Fruit fly (Drosophila melanogaster) whole organism, embryonic: ENCODE data around the gene Atg2.
A peak's percentile ranks its signal among the peaks of the same experiment; 100 is the strongest.

Source experiments
- BtbVII ChIP-seq: fragments of 200-800 bp; sonication (Bioruptor generic); optimal IDR thresholded peaks from 3 replicates; lab custom pipeline; 2017; ENCODE audit warnings: missing biosample characterization, mild to moderate bottlenecking, missing genetic modification characterization
- Bteb2 ChIP-seq: fragments of 200-800 bp; sonication (Bioruptor generic); optimal IDR thresholded peaks from 2 replicates; lab custom pipeline; 2016; ENCODE audit warnings: missing biosample characterization, missing genetic modification characterization
- CG10431 ChIP-seq: fragments of 200-800 bp; sonication (Bioruptor generic); optimal IDR thresholded peaks from 3 replicates; lab custom pipeline; 2018; ENCODE audit warnings: missing biosample characterization, mild to moderate bottlenecking, missing genetic modification characterization
- CG13424 ChIP-seq: fragments of 200-800 bp; sonication (Bioruptor generic); optimal IDR thresholded peaks from 2 replicates; lab custom pipeline; 2019; ENCODE audit warnings: missing biosample characterization, mild to moderate bottlenecking, missing genetic modification characterization, moderate library complexity
- CG15073 ChIP-seq: fragments of 200-800 bp; sonication (Bioruptor generic); optimal IDR thresholded peaks from 2 replicates; lab custom pipeline; 2016; ENCODE audit warnings: missing biosample characterization, missing genetic modification characterization
- CG16815 ChIP-seq: fragments of 200-800 bp; sonication (Bioruptor generic); optimal IDR thresholded peaks from 3 replicates; lab custom pipeline; 2017; ENCODE audit warnings: missing biosample characterization, mild to moderate bottlenecking, missing genetic modification characterization
- CG30431 ChIP-seq: fragments of 200-800 bp; sonication (Bioruptor generic); optimal IDR thresholded peaks from 2 replicates; lab custom pipeline; 2017; ENCODE audit warnings: missing biosample characterization, missing genetic modification characterization
- CG3838 ChIP-seq: fragments of 200-800 bp; sonication (Bioruptor generic); optimal IDR thresholded peaks from 3 replicates; lab custom pipeline; 2016; ENCODE audit warnings: missing biosample characterization, missing genetic modification characterization
- CG3995 ChIP-seq: fragments of 200-800 bp; sonication (Bioruptor generic); optimal IDR thresholded peaks from 3 replicates; lab custom pipeline; 2016; ENCODE audit warnings: missing biosample characterization, missing genetic modification characterization
- CG43689 ChIP-seq: fragments of 200-800 bp; sonication (Bioruptor generic); IDR thresholded peaks from 2 replicates; pipeline ENCODE4 v1.3.6; 2022; ENCODE audit warnings: missing biosample characterization, missing genetic modification characterization
- CG5953 ChIP-seq: fragments of 200-800 bp; sonication (Bioruptor generic); IDR thresholded peaks from 2 replicates; pipeline ENCODE4 v1.3.6; 2022; ENCODE audit warnings: missing biosample characterization, missing genetic modification characterization
- CG6272 ChIP-seq: fragments of 200-800 bp; sonication (Bioruptor generic); IDR thresholded peaks from 2 replicates; pipeline ENCODE4 v1.3.6; 2022; ENCODE audit warnings: missing biosample characterization, missing genetic modification characterization
- CG7271 ChIP-seq: fragments of 200-800 bp; sonication (Bioruptor generic); optimal IDR thresholded peaks from 2 replicates; lab custom pipeline; 2018; ENCODE audit warnings: missing biosample characterization, mild to moderate bottlenecking, missing genetic modification characterization, moderate library complexity
- Camta ChIP-seq: fragments of 200-800 bp; sonication (Bioruptor generic); optimal IDR thresholded peaks from 2 replicates; lab custom pipeline; 2016; ENCODE audit warnings: missing biosample characterization, missing genetic modification characterization
- Chrac-16 ChIP-seq: fragments of 200-800 bp; sonication (Bioruptor generic); optimal IDR thresholded peaks from 3 replicates; lab custom pipeline; 2016; ENCODE audit warnings: missing biosample characterization, missing genetic modification characterization
- CoRest ChIP-seq: fragments of 200-800 bp; sonication (Bioruptor generic); optimal IDR thresholded peaks from 3 replicates; lab custom pipeline; 2018; ENCODE audit warnings: missing biosample characterization, mild to moderate bottlenecking, missing genetic modification characterization, moderate library complexity
- Elba2 ChIP-seq: fragments of 200-800 bp; sonication (Bioruptor generic); optimal IDR thresholded peaks from 3 replicates; lab custom pipeline; 2016; ENCODE audit warnings: missing biosample characterization, missing genetic modification characterization
- Fer3 ChIP-seq: fragments of 200-800 bp; sonication (Bioruptor generic); optimal IDR thresholded peaks from 2 replicates; lab custom pipeline; 2018; ENCODE audit warnings: missing biosample characterization, mild to moderate bottlenecking, missing genetic modification characterization, moderate library complexity
- Hr78 ChIP-seq, 2 experiments: fragments of 200-800 bp in 1 of 2; fragments of >200 bp in 1 of 2; sonication (Bioruptor generic) in 1 of 2; optimal IDR thresholded peaks; 2 replicates each; lab custom pipeline; 2017 to 2019; ENCODE audit warnings: missing biosample characterization in 2 of 2, missing genetic modification characterization in 2 of 2, mild to moderate bottlenecking in 1 of 2, moderate library complexity in 1 of 2
- Lim3 ChIP-seq: fragments of 200-800 bp; sonication (Bioruptor generic); IDR thresholded peaks from 2 replicates; pipeline ENCODE4 v1.3.6; 2022; ENCODE audit warnings: missing biosample characterization, missing genetic modification characterization
- NC2β ChIP-seq: fragments of 200-800 bp; sonication (Bioruptor generic); optimal IDR thresholded peaks from 2 replicates; lab custom pipeline; 2016; ENCODE audit warnings: missing biosample characterization, missing genetic modification characterization
- Nf-YC ChIP-seq: fragments of 200-800 bp; optimal IDR thresholded peaks from 3 replicates; lab custom pipeline; 2019; ENCODE audit warnings: missing biosample characterization, mild to moderate bottlenecking, missing genetic modification characterization, moderate library complexity
- Opbp ChIP-seq: fragments of 200-800 bp; sonication (Bioruptor generic); IDR thresholded peaks from 3 replicates; pipeline ENCODE4 v1.3.6; 2022; ENCODE audit warnings: missing biosample characterization, missing genetic modification characterization; ENCODE audit not compliant: partially characterized antibody
- Sry-β ChIP-seq: fragments of 200-800 bp; sonication (Bioruptor generic); optimal IDR thresholded peaks from 2 replicates; lab custom pipeline; 2018; ENCODE audit warnings: missing biosample characterization, mild to moderate bottlenecking, missing genetic modification characterization, moderate library complexity
- TFAM ChIP-seq: fragments of 200-800 bp; sonication (Bioruptor generic); optimal IDR thresholded peaks from 2 replicates; lab custom pipeline; 2017; ENCODE audit warnings: missing biosample characterization, missing genetic modification characterization, inconsistent platforms
- Vsx1 ChIP-seq: fragments of 200-800 bp; sonication (Bioruptor generic); optimal IDR thresholded peaks from 2 replicates; lab custom pipeline; 2017; ENCODE audit warnings: missing biosample characterization, mild to moderate bottlenecking, missing genetic modification characterization, missing genetic modification reagents
- Xbp1 ChIP-seq: fragments of 200-800 bp; sonication (Bioruptor generic); optimal IDR thresholded peaks from 3 replicates; lab custom pipeline; 2016; ENCODE audit warnings: missing biosample characterization, mild to moderate bottlenecking, missing genetic modification characterization
- abd-A ChIP-seq: fragments of 200-800 bp; sonication (Bioruptor generic); optimal IDR thresholded peaks from 3 replicates; lab custom pipeline; 2019; ENCODE audit warnings: missing biosample characterization, mild to moderate bottlenecking, missing genetic modification characterization, moderate library complexity
- al ChIP-seq: fragments of 200-800 bp; sonication (Bioruptor generic); IDR thresholded peaks from 2 replicates; pipeline ENCODE4 v1.3.6; 2022; ENCODE audit warnings: missing biosample characterization, missing genetic modification characterization
- bigmax ChIP-seq: fragments of 200-800 bp; sonication (Bioruptor generic); optimal IDR thresholded peaks from 2 replicates; lab custom pipeline; 2018; ENCODE audit warnings: missing biosample characterization, mild to moderate bottlenecking, missing genetic modification characterization
- cato ChIP-seq: fragments of 200-800 bp; sonication (Bioruptor generic); optimal IDR thresholded peaks from 2 replicates; lab custom pipeline; 2016; ENCODE audit warnings: missing biosample characterization, missing genetic modification characterization, borderline replicate concordance
- chif ChIP-seq, 2 experiments: fragments of 200-800 bp; sonication (Bioruptor generic); optimal IDR thresholded peaks; 3 replicates each; lab custom pipeline; 2016; ENCODE audit warnings: missing biosample characterization in 2 of 2, missing genetic modification characterization in 2 of 2
- croc ChIP-seq: fragments of 200-800 bp; sonication (Bioruptor generic); conservative IDR thresholded peaks from 3 replicates; pipeline ENCODE4 v1.3.6; 2022; ENCODE audit warnings: missing biosample characterization, missing genetic modification characterization
- dati ChIP-seq: fragments of 200-800 bp; sonication (Bioruptor generic); IDR thresholded peaks from 2 replicates; pipeline ENCODE4 v1.3.6; 2022; ENCODE audit warnings: missing biosample characterization, missing genetic modification characterization
- dmrt11E ChIP-seq: fragments of 200-800 bp; sonication (Bioruptor generic); optimal IDR thresholded peaks from 3 replicates; lab custom pipeline; 2018; ENCODE audit warnings: missing biosample characterization, mild to moderate bottlenecking, missing genetic modification characterization, moderate library complexity
- grau ChIP-seq: fragments of 200-800 bp; optimal IDR thresholded peaks from 3 replicates; lab custom pipeline; 2019; ENCODE audit warnings: missing biosample characterization, mild to moderate bottlenecking, missing genetic modification characterization, moderate library complexity
- her ChIP-seq: fragments of 200-800 bp; sonication (Bioruptor generic); optimal IDR thresholded peaks from 2 replicates; lab custom pipeline; 2016; ENCODE audit warnings: missing biosample characterization, missing genetic modification characterization
- lab ChIP-seq: fragments of 200-800 bp; sonication (Bioruptor generic); optimal IDR thresholded peaks from 3 replicates; lab custom pipeline; 2017; ENCODE audit warnings: missing biosample characterization, missing genetic modification characterization, mild to moderate bottlenecking, moderate library complexity, missing genetic modification reagents
- lbe ChIP-seq: fragments of 200-800 bp; sonication (Bioruptor generic); optimal IDR thresholded peaks from 2 replicates; lab custom pipeline; 2016; ENCODE audit warnings: missing biosample characterization, mild to moderate bottlenecking, missing genetic modification characterization
- pita ChIP-seq: fragments of 200-800 bp; sonication (Bioruptor generic); optimal IDR thresholded peaks from 2 replicates; lab custom pipeline; 2017; ENCODE audit warnings: missing biosample characterization, mild to moderate bottlenecking, missing genetic modification characterization
- pum ChIP-seq: fragments of 200-800 bp; sonication (Bioruptor generic); optimal IDR thresholded peaks from 2 replicates; lab custom pipeline; 2016; ENCODE audit warnings: missing biosample characterization, missing genetic modification characterization
- scrt ChIP-seq: fragments of 200-800 bp; sonication (Bioruptor generic); optimal IDR thresholded peaks from 2 replicates; lab custom pipeline; 2018; ENCODE audit warnings: missing biosample characterization, mild to moderate bottlenecking, missing genetic modification characterization, moderate library complexity
- ssp ChIP-seq: fragments of 200-800 bp; sonication (Bioruptor generic); IDR thresholded peaks from 2 replicates; pipeline ENCODE4 v1.3.6; 2022; ENCODE audit warnings: missing biosample characterization, missing genetic modification characterization
- tin ChIP-seq: fragments of 200-800 bp; sonication (Bioruptor generic); optimal IDR thresholded peaks from 3 replicates; lab custom pipeline; 2016; ENCODE audit warnings: missing biosample characterization, missing genetic modification characterization
- tna ChIP-seq: fragments of 200-800 bp; sonication (Bioruptor generic); IDR thresholded peaks from 2 replicates; pipeline ENCODE4 v1.3.6; 2022; ENCODE audit warnings: missing biosample characterization, missing genetic modification characterization; ENCODE audit not compliant: partially characterized antibody
- ttk ChIP-seq: fragments of 200-800 bp; sonication (Bioruptor generic); IDR thresholded peaks from 2 replicates; pipeline ENCODE4 v2.1.2; 2022; ENCODE audit warnings: missing biosample characterization, missing genetic modification characterization
- tup ChIP-seq: fragments of 200-800 bp; sonication (Bioruptor generic); optimal IDR thresholded peaks from 2 replicates; lab custom pipeline; 2016; ENCODE audit warnings: missing biosample characterization, mild to moderate bottlenecking, missing genetic modification characterization, moderate library complexity
- twi ChIP-seq: fragments of 200-800 bp; optimal IDR thresholded peaks from 2 replicates; lab custom pipeline; 2019; ENCODE audit warnings: missing biosample characterization, mild to moderate bottlenecking, missing genetic modification characterization, moderate library complexity
- wor ChIP-seq: fragments of 200-800 bp; sonication (Bioruptor generic); IDR thresholded peaks from 2 replicates; pipeline ENCODE4 v1.3.6; 2022; ENCODE audit warnings: missing biosample characterization, missing genetic modification characterization
- yki ChIP-seq: fragments of >200 bp; optimal IDR thresholded peaks from 3 replicates; lab custom pipeline; 2018

Gene Atg2

dm6 chr3L:2805956-2806527 lies 31.9 kb downstream of the Atg2 start (continued):
- peak; percentile 74 for TF ChIP-seq tin
- no peak for TF ChIP-seq Elba2
- TF ChIP-seq wor, result peak; percentile 54; the same call in 1 of the 2 replicates
- peak; percentile 48 for TF ChIP-seq Xbp1
- peak; percentile 51 for TF ChIP-seq Camta (GFP tag; lab: Kevin White, UChicago)
- TF ChIP-seq CG13424 (tag; lab: Kevin White, UChicago), result peak; percentile 9
- peak; percentile 73 for TF ChIP-seq CG6272
- TF ChIP-seq CG16815 (GFP tag; lab: Kevin White, UChicago), result no peak
- peak; percentile 16 for TF ChIP-seq CoRest
- TF ChIP-seq Nf-YC (tag; lab: Kevin White, UChicago), result peak; percentile 28
- TF ChIP-seq cato, result no peak
- no peak for TF ChIP-seq CG3838
- no peak for TF ChIP-seq NC2β
- TF ChIP-seq yki (lab: Kevin White, UChicago), result no peak
- TF ChIP-seq Bteb2, result no peak
- peak; percentile 52 for TF ChIP-seq Fer3
- peak; percentile 56 for TF ChIP-seq BtbVII (GFP tag; lab: Kevin White, UChicago)
- peak; percentile 9 for TF ChIP-seq CG3995
- TF ChIP-seq tup (GFP tag; lab: Kevin White, UChicago), result no peak
- no peak for TF ChIP-seq CG10431
- no peak for TF ChIP-seq pita (GFP tag; lab: Kevin White, UChicago)
- no peak for TF ChIP-seq chif (GFP tag; optimal IDR thresholded peaks at IDR 0.05; lab: Kevin White, UChicago)
- TF ChIP-seq scrt, result peak; percentile 46
- peak; percentile 89 for TF ChIP-seq al (GFP tag; lab: Robert Waterston, UW)
- TF ChIP-seq Opbp (GFP tag; lab: Robert Waterston, UW), result no peak
- TF ChIP-seq Hr78 (GFP tag; optimal IDR thresholded peaks at IDR 0.05; lab: Kevin White, UChicago), result peak in 1 of 2 experiments; percentile 45
- no peak for TF ChIP-seq her (GFP tag; lab: Kevin White, UChicago)
- TF ChIP-seq dati (GFP tag; lab: Robert Waterston, UW), result no peak
- peak; percentile 9 for TF ChIP-seq grau (tag; lab: Kevin White, UChicago)
- TF ChIP-seq ssp (GFP tag; lab: Robert Waterston, UW), result peak; percentile 68
- peak; percentile 78 for TF ChIP-seq lab (GFP tag; lab: Kevin White, UChicago)
- peak; percentile 53 for TF ChIP-seq lbe (GFP tag; lab: Kevin White, UChicago)
- peak; percentile 49 for TF ChIP-seq pum (GFP tag; lab: Kevin White, UChicago)
- TF ChIP-seq bigmax (GFP tag; lab: Kevin White, UChicago), result no peak
- TF ChIP-seq CG30431 (GFP tag; lab: Kevin White, UChicago), result peak; percentile 11
- peak; percentile 23 for TF ChIP-seq Chrac-16 (GFP tag; lab: Kevin White, UChicago)
- TF ChIP-seq CG43689 (GFP tag; lab: Robert Waterston, UW), result 0 out of 2 replicates have a peak, but pooled peaks have one; percentile 45
- 0 out of 2 replicates have a peak, but pooled peaks have one; percentile 40 for TF ChIP-seq Lim3 (GFP tag; lab: Robert Waterston, UW)
- TF ChIP-seq dmrt11E (tag; lab: Kevin White, UChicago), result peak; percentile 12
- TF ChIP-seq Sry-β (GFP tag; lab: Kevin White, UChicago), result no peak
- TF ChIP-seq tna (GFP tag; lab: Robert Waterston, UW), result no peak
- TF ChIP-seq CG5953 (GFP tag; lab: Robert Waterston, UW), result peak; percentile 71
- TF ChIP-seq CG7271 (tag; lab: Kevin White, UChicago), result no peak
- TF ChIP-seq ttk, result peak; percentile 88
- TF ChIP-seq Vsx1 (GFP tag; lab: Kevin White, UChicago), result peak; percentile 41
- no peak for TF ChIP-seq abd-A (tag; lab: Kevin White, UChicago)
- TF ChIP-seq croc (GFP tag; lab: Robert Waterston, UW), result peak; percentile 68
- no peak for TF ChIP-seq twi
- TF ChIP-seq TFAM, result no peak
- TF ChIP-seq CG15073 (GFP tag; lab: Kevin White, UChicago), result no peak
